Fruit fly (Drosophila melanogaster): ENCODE data around the gene ChT.

DNA sequence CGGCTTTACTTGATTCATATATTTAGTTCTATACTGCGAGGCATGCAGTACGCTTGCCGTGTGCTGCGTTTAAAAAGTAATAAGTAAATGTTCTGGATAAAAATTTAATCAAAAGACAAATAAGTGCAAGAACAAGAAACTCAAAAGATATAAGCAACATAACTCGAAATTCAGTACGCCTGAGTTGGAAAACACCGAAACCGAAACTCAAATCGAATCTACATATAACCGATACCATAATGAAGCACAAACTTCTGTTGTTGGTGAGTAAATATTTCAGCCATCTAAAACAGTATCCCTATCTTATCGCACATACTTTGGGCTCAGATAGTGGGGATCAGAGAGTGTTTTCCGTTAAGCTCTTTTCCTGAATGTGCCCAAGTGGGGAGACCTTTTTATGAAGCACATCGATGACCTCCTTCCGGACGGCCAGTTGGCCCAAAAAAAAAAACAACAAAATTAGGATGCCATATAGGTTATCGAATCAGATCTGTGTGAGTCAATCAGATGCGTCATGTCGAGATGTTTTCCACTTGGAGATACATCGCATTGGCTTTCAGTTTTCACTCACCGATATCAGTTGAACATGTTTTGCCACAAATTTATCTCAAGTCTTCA lies 9.2 kb upstream of the ChT start, which contains the start of gene CG31230:
- TF ChIP-seq pan (optimal IDR thresholded peaks at IDR 0.05) (no peak), pan (GFP tag; optimal IDR thresholded peaks at IDR 0.05 in 1 of 2, IDR thresholded peaks at IDR 0.05 in 1 of 2) (no peak), Rfx (GFP tag; IDR thresholded peaks at IDR 0.05) (no peak), nmo (GFP tag; optimal IDR thresholded peaks at IDR 0.05) (no peak), sob (GFP tag; IDR thresholded peaks at IDR 0.05) (no peak), CG8388 (GFP tag; optimal IDR thresholded peaks at IDR 0.05) (no peak), CG9817 (tag; optimal IDR thresholded peaks at IDR 0.05) (no peak), CG7786 (GFP tag; optimal IDR thresholded peaks at IDR 0.05) (no peak), CG17829 (tag; optimal IDR thresholded peaks at IDR 0.05) (no peak)
